Fruit fly (Drosophila melanogaster): ENCODE data around the gene CG10903.

DNA sequence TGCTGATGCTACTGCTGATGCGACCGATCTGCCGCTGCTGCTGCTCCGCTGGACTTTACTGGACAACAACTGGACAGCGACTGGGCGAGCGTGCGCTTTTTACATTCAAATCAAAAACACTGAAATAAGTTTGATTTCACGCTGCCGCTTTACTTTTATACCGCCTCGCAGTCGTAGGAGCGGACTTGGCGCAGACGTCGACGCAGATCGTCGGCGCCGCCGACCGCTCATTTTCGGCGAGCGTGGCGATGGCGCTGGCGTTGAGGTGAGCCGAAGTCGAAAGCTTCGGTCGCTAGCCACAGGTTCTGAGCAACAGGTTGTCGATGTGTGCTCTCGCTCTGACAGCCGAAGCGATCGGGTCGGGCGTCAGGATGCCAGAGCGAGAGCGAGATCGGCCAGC lies 34.5 kb upstream of the CG10903 start, which contains the start of gene Elovl7:
- TF ChIP-seq brk (GFP tag; optimal IDR thresholded peaks at IDR 0.05) (no peak), jim (GFP tag; optimal IDR thresholded peaks at IDR 0.05) (no peak), Vsx2 (GFP tag; optimal IDR thresholded peaks at IDR 0.05; ENCODE audit: partially characterized antibody) (no peak), OdsH (GFP tag; optimal IDR thresholded peaks at IDR 0.05) (no peak), Dfd (GFP tag; optimal IDR thresholded peaks at IDR 0.05) (no peak)
